Worm (Caenorhabditis elegans) whole organism, L1 larva: ENCODE measurements around the gene Y73F8A.35.

Source experiments
- C16A3.4 ChIP-seq: fragments of 150-350 bp; optimal IDR thresholded peaks from 2 replicates; lab custom pipeline; 2014; ENCODE audit warnings: missing biosample characterization, missing genetic modification characterization
- dpl-1 ChIP-seq, 3 experiments: fragments of 150-350 bp in 2 of 3; sonication (generic microtip) in 1 of 3; optimal IDR thresholded peaks; 2 replicates each; lab custom pipeline; 2014 to 2017; ENCODE audit warnings: missing biosample characterization in 3 of 3, missing genetic modification characterization in 3 of 3, missing genetic modification reagents in 3 of 3
- elt-3 ChIP-seq, 6 experiments: fragments of 150-350 bp in 1 of 6; sonication (generic microtip); optimal IDR thresholded peaks; 2 replicates each; lab custom pipeline; 2017 to 2018; ENCODE audit warnings: missing biosample characterization in 6 of 6, missing genetic modification characterization in 6 of 6, inconsistent platforms in 1 of 6
- lin-15B ChIP-seq: fragments of 150-350 bp; sonication (generic microtip); optimal IDR thresholded peaks from 3 replicates; lab custom pipeline; 2014; ENCODE audit warnings: missing biosample characterization, missing genetic modification characterization
- nhr-20 ChIP-seq: sonication (generic microtip); optimal IDR thresholded peaks from 2 replicates; lab custom pipeline; 2016; ENCODE audit warnings: mild to moderate bottlenecking, missing genetic modification characterization, missing compliant biosample characterization
- pag-3 ChIP-seq: sonication (generic microtip); optimal IDR thresholded peaks from 2 replicates; lab custom pipeline; 2017; ENCODE audit warnings: missing genetic modification characterization, mild to moderate bottlenecking, missing compliant biosample characterization, antibody characterized with exemption, borderline replicate concordance; ENCODE audit not compliant: insufficient read depth
- sptf-1 ChIP-seq: fragments of 150-350 bp; optimal IDR thresholded peaks from 2 replicates; lab custom pipeline; 2014; ENCODE audit warnings: missing biosample characterization, missing genetic modification characterization
- swsn-7 ChIP-seq: sonication (generic microtip); optimal IDR thresholded peaks from 2 replicates; lab custom pipeline; 2016; ENCODE audit warnings: missing genetic modification characterization, missing compliant biosample characterization
- zag-1 ChIP-seq: fragments of 150-350 bp; optimal IDR thresholded peaks from 2 replicates; lab custom pipeline; 2014; ENCODE audit warnings: missing biosample characterization, missing genetic modification characterization

- no peak for TF ChIP-seq nhr-20 (tag; lab: Kevin White, UChicago)
- TF ChIP-seq C16A3.4, result no peak
- no peak for TF ChIP-seq zag-1
- TF ChIP-seq pag-3 (tag; lab: Kevin White, UChicago), result no peak
- no peak for TF ChIP-seq dpl-1 (GFP tag; optimal IDR thresholded peaks at IDR 0.05; lab: Kevin White, UChicago)
- no peak for TF ChIP-seq lin-15B
- TF ChIP-seq swsn-7 (tag; lab: Kevin White, UChicago), result no peak
- no peak for TF ChIP-seq elt-3 (tag; optimal IDR thresholded peaks at IDR 0.05; lab: Kevin White, UChicago)
- no peak for TF ChIP-seq sptf-1 (tag; lab: Kevin White, UChicago)
These were observed 11.5 kb downstream of the Y73F8A.35 start, which contains the start of gene ari-1.4 for ce11 chrIV:15528234-15528633.
